Fruit fly (Drosophila melanogaster): ENCODE results near the gene smog.

smog gene

dm6 chr2L:4847191-4847853 is 5.3 kb upstream of the smog start, which contains the start of the genes mxt and CG11927 (continued):
- no peak for TF ChIP-seq emc (GFP tag; optimal IDR thresholded peaks at IDR 0.05)
- TF ChIP-seq Jarid2 (GFP tag; optimal IDR thresholded peaks at IDR 0.05) = no peak
- no peak for TF ChIP-seq gcm (GFP tag; optimal IDR thresholded peaks at IDR 0.05)
- no peak for TF ChIP-seq C15 (GFP tag; IDR thresholded peaks at IDR 0.05)
- TF ChIP-seq CG18599 (GFP tag; optimal IDR thresholded peaks at IDR 0.05) = no peak
- peak; percentile 93 for TF ChIP-seq Dll (GFP tag; IDR thresholded peaks at IDR 0.05; ENCODE audit: partially characterized antibody)
- TF ChIP-seq trh (GFP tag; optimal IDR thresholded peaks at IDR 0.05) = no peak
- TF ChIP-seq CG15479 (GFP tag; optimal IDR thresholded peaks at IDR 0.05) = no peak
- no peak for TF ChIP-seq odd (GFP tag; optimal IDR thresholded peaks at IDR 0.05)
- peak; percentile 82 for TF ChIP-seq sna (GFP tag; IDR thresholded peaks at IDR 0.05; ENCODE audit: partially characterized antibody)
- peak; percentile 23 for TF ChIP-seq fd3F (GFP tag; optimal IDR thresholded peaks at IDR 0.05)
- TF ChIP-seq CG1792 (GFP tag; optimal IDR thresholded peaks at IDR 0.05) = peak; percentile 15
- no peak for TF ChIP-seq pros (GFP tag; optimal IDR thresholded peaks at IDR 0.05)
- no peak for TF ChIP-seq CG31388 (GFP tag; optimal IDR thresholded peaks at IDR 0.05)
- peak; percentile 89 for TF ChIP-seq amos (GFP tag; IDR thresholded peaks at IDR 0.05; ENCODE audit: partially characterized antibody)
- no peak for TF ChIP-seq ash1 (GFP tag; optimal IDR thresholded peaks at IDR 0.05)
- peak; percentile 3 for TF ChIP-seq CG8388 (GFP tag; optimal IDR thresholded peaks at IDR 0.05)
- no peak for TF ChIP-seq Nf-YA (GFP tag; IDR thresholded peaks at IDR 0.05)
- TF ChIP-seq luna (GFP tag; optimal IDR thresholded peaks at IDR 0.05) = no peak
- TF ChIP-seq kay (GFP tag; optimal IDR thresholded peaks at IDR 0.05) = peak; percentile 37
- peak; percentile 71 for TF ChIP-seq nerfin-2 (GFP tag; IDR thresholded peaks at IDR 0.05; ENCODE audit: partially characterized antibody)
- TF ChIP-seq CG6813 (GFP tag; optimal IDR thresholded peaks at IDR 0.05) = no peak
- no peak for TF ChIP-seq twi (tag; optimal IDR thresholded peaks at IDR 0.05)
- peak; percentile 52 for TF ChIP-seq chn (GFP tag; optimal IDR thresholded peaks at IDR 0.05)
- no peak for TF ChIP-seq gfzf (GFP tag; optimal IDR thresholded peaks at IDR 0.05)
- peak; percentile 64 for TF ChIP-seq HLH54F (GFP tag; optimal IDR thresholded peaks at IDR 0.05)
- TF ChIP-seq sd (tag; optimal IDR thresholded peaks at IDR 0.05) = no peak
- TF ChIP-seq CG18262 (tag; optimal IDR thresholded peaks at IDR 0.05) = peak; percentile 40
- no peak for TF ChIP-seq CG11560 (tag; IDR thresholded peaks at IDR 0.05)
- TF ChIP-seq dm (GFP tag; optimal IDR thresholded peaks at IDR 0.05) = no peak
- no peak for TF ChIP-seq NC2β (GFP tag; optimal IDR thresholded peaks at IDR 0.05)
- TF ChIP-seq Ptx1 (GFP tag; IDR thresholded peaks at IDR 0.05) = peak; percentile 39; the same call in 1 of the 2 replicates
- TF ChIP-seq mld (GFP tag; IDR thresholded peaks at IDR 0.05; ENCODE audit: partially characterized antibody) = peak; percentile 88; the same call in 2 of the 3 replicates
- TF ChIP-seq Antp (GFP tag; optimal IDR thresholded peaks at IDR 0.05) = peak; percentile 22
- no peak for TF ChIP-seq Nf-YB (GFP tag; optimal IDR thresholded peaks at IDR 0.05)
- TF ChIP-seq CG2712 (tag; optimal IDR thresholded peaks at IDR 0.05) = peak; percentile 37
- peak; percentile 72 for TF ChIP-seq CG17186 (GFP tag; optimal IDR thresholded peaks at IDR 0.05)
- TF ChIP-seq CG3726 (GFP tag; IDR thresholded peaks at IDR 0.05) = no peak
- peak; percentile 60 for TF ChIP-seq ssp (GFP tag; IDR thresholded peaks at IDR 0.05)
- TF ChIP-seq knrl (GFP tag; IDR thresholded peaks at IDR 0.05; ENCODE audit: partially characterized antibody) = peak; percentile 88
- no peak for TF ChIP-seq CG8359 (GFP tag; optimal IDR thresholded peaks at IDR 0.05; ENCODE audit: borderline replicate concordance)
- TF ChIP-seq CG14441 (GFP tag; IDR thresholded peaks at IDR 0.05) = 0 out of 2 replicates have a peak, but pooled peaks have one; percentile 40
- no peak for TF ChIP-seq CG11696 (GFP tag; IDR thresholded peaks at IDR 0.05)
- no peak for TF ChIP-seq Mes4 (GFP tag; optimal IDR thresholded peaks at IDR 0.05)
- no peak for TF ChIP-seq aop (GFP tag; IDR thresholded peaks at IDR 0.05)
- no peak for TF ChIP-seq HLH3B (GFP tag; IDR thresholded peaks at IDR 0.05)
- no peak for TF ChIP-seq CG3407 (GFP tag; optimal IDR thresholded peaks at IDR 0.05)
- no peak for TF ChIP-seq cad (GFP tag; optimal IDR thresholded peaks at IDR 0.05)
- 0 out of 2 replicates have a peak, but pooled peaks have one; percentile 45 for TF ChIP-seq CG14014 (GFP tag; IDR thresholded peaks at IDR 0.05)
